Worm (Caenorhabditis elegans) whole organism, young adult: ENCODE data around the gene col-91.
A peak's percentile ranks its signal among the peaks of the same experiment; 100 is the strongest.

Experiments used
- C17E4.6 ChIP-seq: fragments of 200-800 bp; sonication (Bioruptor generic); IDR thresholded peaks from 2 replicates; pipeline ENCODE4 v1.3.6; 2022; ENCODE audit warnings: missing genetic modification reagents, missing genetic modification characterization, missing compliant biosample characterization
- D2030.7 ChIP-seq: fragments of 200-800 bp; sonication (Bioruptor generic); IDR thresholded peaks from 2 replicates; pipeline ENCODE4 v1.3.6; 2022; ENCODE audit warnings: missing genetic modification reagents, missing genetic modification characterization, missing compliant biosample characterization
- F10E7.11 ChIP-seq: sonication (generic microtip); optimal IDR thresholded peaks from 2 replicates; lab custom pipeline; 2017; ENCODE audit warnings: mild to moderate bottlenecking, missing genetic modification characterization, moderate library complexity, missing compliant biosample characterization
- F52B5.7 ChIP-seq: sonication (generic microtip); optimal IDR thresholded peaks from 2 replicates; lab custom pipeline; 2016; ENCODE audit warnings: mild to moderate bottlenecking, missing genetic modification characterization, missing compliant biosample characterization
- F57A8.1 ChIP-seq: fragments of 200-800 bp; sonication (Bioruptor generic); optimal IDR thresholded peaks from 2 replicates; lab custom pipeline; 2018; ENCODE audit warnings: mild to moderate bottlenecking, missing genetic modification characterization, moderate library complexity, missing compliant biosample characterization
- K12H6.12 ChIP-seq: fragments of 200-800 bp; sonication (Bioruptor generic); optimal IDR thresholded peaks from 2 replicates; lab custom pipeline; 2018; ENCODE audit warnings: mild to moderate bottlenecking, missing genetic modification characterization, missing compliant biosample characterization
- aptf-2 ChIP-seq: fragments of 200-800 bp; sonication (Bioruptor generic); conservative IDR thresholded peaks from 2 replicates; pipeline ENCODE4 v1.3.6; 2022; ENCODE audit warnings: missing genetic modification reagents, missing genetic modification characterization, missing compliant biosample characterization
- aptf-3 ChIP-seq: fragments of 200-800 bp; sonication (Bioruptor generic); IDR thresholded peaks from 2 replicates; pipeline ENCODE4 v1.3.6; 2022; ENCODE audit warnings: missing genetic modification characterization, missing compliant biosample characterization
- athp-1 ChIP-seq: sonication (generic microtip); optimal IDR thresholded peaks from 2 replicates; lab custom pipeline; 2017; ENCODE audit warnings: mild to moderate bottlenecking, missing genetic modification characterization, missing compliant biosample characterization
- attf-3 ChIP-seq: fragments of 200-800 bp; sonication (Bioruptor generic); conservative IDR thresholded peaks from 2 replicates; pipeline ENCODE4 v1.3.6; 2022; ENCODE audit warnings: missing genetic modification reagents, missing genetic modification characterization, missing compliant biosample characterization
- bed-2 ChIP-seq: fragments of 200-800 bp; sonication (Bioruptor generic); IDR thresholded peaks from 2 replicates; pipeline ENCODE4 v1.3.6; 2022; ENCODE audit warnings: missing genetic modification reagents, missing genetic modification characterization, missing compliant biosample characterization
- ccch-3 ChIP-seq: fragments of 200-800 bp; sonication (Bioruptor generic); optimal IDR thresholded peaks from 2 replicates; lab custom pipeline; 2018; ENCODE audit warnings: mild to moderate bottlenecking, missing genetic modification characterization, missing compliant biosample characterization
- cebp-2 ChIP-seq: fragments of 200-800 bp; sonication (Bioruptor generic); IDR thresholded peaks from 2 replicates; pipeline ENCODE4 v1.3.6; 2022; ENCODE audit warnings: missing genetic modification characterization, missing compliant biosample characterization
- ceh-27 ChIP-seq: fragments of 200-800 bp; sonication (Bioruptor generic); optimal IDR thresholded peaks from 2 replicates; lab custom pipeline; 2018; ENCODE audit warnings: mild to moderate bottlenecking, missing genetic modification characterization, moderate library complexity, missing compliant biosample characterization
- ceh-58 ChIP-seq: fragments of 200-800 bp; sonication (Bioruptor generic); IDR thresholded peaks from 2 replicates; pipeline ENCODE4 v1.3.6; 2022; ENCODE audit warnings: missing genetic modification characterization, missing compliant biosample characterization
- ceh-79 ChIP-seq: sonication (generic microtip); optimal IDR thresholded peaks from 2 replicates; lab custom pipeline; 2017; ENCODE audit warnings: mild to moderate bottlenecking, missing genetic modification characterization, missing compliant biosample characterization
- chd-7 ChIP-seq: sonication (generic microtip); optimal IDR thresholded peaks from 2 replicates; lab custom pipeline; 2016; ENCODE audit warnings: mild to moderate bottlenecking, missing genetic modification characterization, moderate library complexity, missing compliant biosample characterization
- dox-1 ChIP-seq: fragments of 200-800 bp; sonication (Bioruptor generic); IDR thresholded peaks from 2 replicates; pipeline ENCODE4 v1.3.6; 2022; ENCODE audit warnings: missing genetic modification reagents, missing genetic modification characterization, missing compliant biosample characterization
- efl-1 ChIP-seq: fragments of 150-350 bp; optimal IDR thresholded peaks from 2 replicates; lab custom pipeline; 2014; ENCODE audit warnings: missing biosample characterization, missing genetic modification reagents, missing genetic modification characterization
- fkh-3 ChIP-seq: sonication (generic microtip); optimal IDR thresholded peaks from 2 replicates; lab custom pipeline; 2016; ENCODE audit warnings: mild to moderate bottlenecking, missing genetic modification characterization, missing compliant biosample characterization
- him-1 ChIP-seq: sonication (generic microtip); optimal IDR thresholded peaks from 2 replicates; lab custom pipeline; 2016; ENCODE audit warnings: missing genotype, missing genetic modification reagents, missing genetic modification characterization, missing compliant biosample characterization
- hlh-12 ChIP-seq: sonication (generic microtip); optimal IDR thresholded peaks from 2 replicates; lab custom pipeline; 2016; ENCODE audit warnings: missing genetic modification characterization, missing compliant biosample characterization
- hmg-1.2 ChIP-seq: fragments of 200-800 bp; sonication (Bioruptor generic); IDR thresholded peaks from 2 replicates; pipeline ENCODE4 v1.3.6; 2022; ENCODE audit warnings: missing genetic modification reagents, missing genetic modification characterization, missing compliant biosample characterization
- lin-40 ChIP-seq: sonication (generic microtip); optimal IDR thresholded peaks from 2 replicates; lab custom pipeline; 2016; ENCODE audit warnings: missing genetic modification characterization, mild to moderate bottlenecking, missing compliant biosample characterization, missing genotype, missing genetic modification reagents
- lin-54 ChIP-seq: fragments of 200-800 bp; sonication (Bioruptor generic); optimal IDR thresholded peaks from 2 replicates; lab custom pipeline; 2018; ENCODE audit warnings: mild to moderate bottlenecking, missing genetic modification characterization, missing compliant biosample characterization
- lsl-1 ChIP-seq: fragments of 200-800 bp; sonication (Bioruptor generic); optimal IDR thresholded peaks from 2 replicates; lab custom pipeline; 2018; ENCODE audit warnings: mild to moderate bottlenecking, missing genetic modification characterization, moderate library complexity, missing compliant biosample characterization
- lsy-27 ChIP-seq: sonication (generic microtip); optimal IDR thresholded peaks from 2 replicates; lab custom pipeline; 2017; ENCODE audit warnings: missing genetic modification characterization, mild to moderate bottlenecking, missing compliant biosample characterization, antibody characterized with exemption, missing genotype, borderline replicate concordance; ENCODE audit not compliant: insufficient read depth
- madf-6 ChIP-seq: fragments of 200-800 bp; sonication (Bioruptor generic); IDR thresholded peaks from 2 replicates; pipeline ENCODE4 v1.3.6; 2022; ENCODE audit warnings: missing genetic modification reagents, missing genetic modification characterization, missing compliant biosample characterization
- mxl-1 ChIP-seq: sonication (generic microtip); optimal IDR thresholded peaks from 2 replicates; lab custom pipeline; 2016; ENCODE audit warnings: missing genetic modification characterization, missing compliant biosample characterization
- nfya-1 ChIP-seq: sonication (generic microtip); optimal IDR thresholded peaks from 2 replicates; lab custom pipeline; 2017; ENCODE audit warnings: antibody characterized with exemption, missing compliant biosample characterization, missing genetic modification characterization, borderline replicate concordance; ENCODE audit not compliant: insufficient read depth
- nhr-80 ChIP-seq: sonication (generic microtip); optimal IDR thresholded peaks from 2 replicates; lab custom pipeline; 2016; ENCODE audit warnings: missing genetic modification characterization, missing compliant biosample characterization
- pbrm-1 ChIP-seq: fragments of 200-800 bp; sonication (Bioruptor generic); IDR thresholded peaks from 2 replicates; pipeline ENCODE4 v1.3.6; 2022; ENCODE audit warnings: missing genetic modification reagents, missing genetic modification characterization, missing compliant biosample characterization
- sea-2 ChIP-seq: fragments of 200-800 bp; sonication (Bioruptor generic); IDR thresholded peaks from 2 replicates; pipeline ENCODE4 v1.3.6; 2022; ENCODE audit warnings: missing genetic modification characterization, missing compliant biosample characterization
- snpc-4 ChIP-seq, 5 experiments: fragments of 150-350 bp in 1 of 5; sonication (generic microtip) in 4 of 5; optimal IDR thresholded peaks; 2 replicates each; lab custom pipeline; 2014 to 2018; ENCODE audit warnings: missing genetic modification characterization in 5 of 5, missing biosample characterization in 3 of 5, antibody characterized with exemption in 2 of 5, mild to moderate bottlenecking in 2 of 5, missing compliant biosample characterization in 2 of 5, missing genotype in 2 of 5, moderate library complexity in 2 of 5, missing genetic modification reagents in 1 of 5
- tbp1 ChIP-seq: fragments of 200-800 bp; sonication (Bioruptor generic); optimal IDR thresholded peaks from 2 replicates; lab custom pipeline; 2018; ENCODE audit warnings: mild to moderate bottlenecking, missing genetic modification characterization, missing compliant biosample characterization
- ztf-18 ChIP-seq: sonication (generic microtip); optimal IDR thresholded peaks from 2 replicates; lab custom pipeline; 2016; ENCODE audit warnings: missing genotype, mild to moderate bottlenecking, missing genetic modification characterization, missing compliant biosample characterization
- ztf-22 ChIP-seq: fragments of 200-800 bp; sonication (Bioruptor generic); optimal IDR thresholded peaks from 2 replicates; lab custom pipeline; 2018; ENCODE audit warnings: mild to moderate bottlenecking, missing genetic modification characterization, moderate library complexity, missing compliant biosample characterization
- ztf-28 ChIP-seq: fragments of 200-800 bp; sonication (Bioruptor generic); IDR thresholded peaks from 2 replicates; pipeline ENCODE4 v1.3.6; 2022; ENCODE audit warnings: missing genetic modification reagents, missing genetic modification characterization, missing compliant biosample characterization

col-91 gene

ce11 chrIII:8291268-8292032, 28.0 kb upstream of the col-91 start:
- no peak for TF ChIP-seq mxl-1 (tag; lab: Kevin White, UChicago)
- no peak for TF ChIP-seq hmg-1.2 (GFP tag; lab: Robert Waterston, UW)
- no peak for TF ChIP-seq chd-7 (tag; lab: Kevin White, UChicago)
- TF ChIP-seq ceh-27 (GFP tag; lab: Kevin White, UChicago), result no peak
- TF ChIP-seq fkh-3 (tag; lab: Kevin White, UChicago), result no peak
- TF ChIP-seq ztf-22 (GFP tag; lab: Kevin White, UChicago), result no peak
- no peak for TF ChIP-seq aptf-2
- TF ChIP-seq ztf-28 (GFP tag; lab: Robert Waterston, UW), result no peak
- TF ChIP-seq nhr-80 (tag; lab: Kevin White, UChicago), result peak; percentile 60
- no peak for TF ChIP-seq D2030.7
- no peak for TF ChIP-seq snpc-4 (GFP tag; optimal IDR thresholded peaks at IDR 0.05; lab: Kevin White, UChicago)
- TF ChIP-seq snpc-4 (tag; optimal IDR thresholded peaks at IDR 0.05; lab: Kevin White, UChicago), result no peak
- no peak for TF ChIP-seq lsy-27
- TF ChIP-seq F10E7.11 (tag; lab: Kevin White, UChicago), result no peak
- TF ChIP-seq ccch-3 (GFP tag; lab: Kevin White, UChicago), result no peak
- TF ChIP-seq sea-2, result no peak
- 0 out of 2 replicates have a peak, but pooled peaks have one; percentile 22 for TF ChIP-seq dox-1
- no peak for TF ChIP-seq aptf-3

- TF ChIP-seq attf-3 (GFP tag; lab: Robert Waterston, UW) (no peak), lin-40 (tag; lab: Kevin White, UChicago) (no peak), athp-1 (tag; lab: Kevin White, UChicago) (no peak), cebp-2 (GFP tag; lab: Robert Waterston, UW) (no peak), lin-54 (GFP tag; lab: Kevin White, UChicago) (no peak), him-1 (tag; lab: Kevin White, UChicago) (no peak), ceh-79 (tag; lab: Kevin White, UChicago) (no peak), madf-6 (GFP tag; lab: Robert Waterston, UW) (no peak), C17E4.6 (GFP tag; lab: Robert Waterston, UW) (no peak), F52B5.7 (tag; lab: Kevin White, UChicago) (no peak), efl-1 (GFP tag; lab: Kevin White, UChicago) (no peak), ceh-58 (no peak), pbrm-1 (GFP tag; lab: Robert Waterston, UW) (no peak), hlh-12 (no peak), tbp1 (GFP tag; lab: Kevin White, UChicago) (no peak), ztf-18 (tag; lab: Kevin White, UChicago) (no peak), ztf-28 (GFP tag; lab: Robert Waterston, UW) (no peak)
These were observed 25.7 kb upstream of the col-91 start for ce11 chrIII:8289181-8289580.

ce11 chrIII:8287519-8287918, 24.1 kb upstream of the col-91 start:
- TF ChIP-seq F57A8.1 (GFP tag; lab: Kevin White, UChicago) (no peak), snpc-4 (GFP tag; optimal IDR thresholded peaks at IDR 0.05; lab: Kevin White, UChicago) (no peak), snpc-4 (tag; optimal IDR thresholded peaks at IDR 0.05; lab: Kevin White, UChicago) (no peak), hmg-1.2 (GFP tag; lab: Robert Waterston, UW) (0 out of 2 replicates have a peak, but pooled peaks have one; percentile 15), bed-2 (no peak), K12H6.12 (tag; lab: Kevin White, UChicago) (peak; percentile 46), ztf-22 (GFP tag; lab: Kevin White, UChicago) (no peak), nfya-1 (tag; lab: Kevin White, UChicago) (no peak), lsl-1 (GFP tag; lab: Kevin White, UChicago) (no peak), ztf-28 (GFP tag; lab: Robert Waterston, UW) (no peak)
